Worm (Caenorhabditis elegans) whole organism, L3 larva: Measurements from ENCODE around the gene div-1.

Experiments
- ZK546.5 ChIP-seq: sonication (generic microtip); optimal IDR thresholded peaks from 2 replicates; lab custom pipeline; 2017; ENCODE audit warnings: missing biosample characterization, missing genetic modification characterization
- ama-1 ChIP-seq: fragments of 150-350 bp; optimal IDR thresholded peaks from 2 replicates; lab custom pipeline; 2018
- ceh-16 ChIP-seq: sonication (generic microtip); optimal IDR thresholded peaks from 2 replicates; lab custom pipeline; 2017; ENCODE audit warnings: missing biosample characterization, missing genetic modification characterization
- ceh-28 ChIP-seq: fragments of 150-350 bp; optimal IDR thresholded peaks from 2 replicates; lab custom pipeline; 2014; ENCODE audit warnings: missing biosample characterization, missing genetic modification reagents, missing genetic modification characterization
- ceh-82 ChIP-seq: fragments of 150-350 bp; optimal IDR thresholded peaks from 2 replicates; lab custom pipeline; 2014; ENCODE audit warnings: missing biosample characterization, missing genetic modification characterization
- ceh-9 ChIP-seq: sonication (generic microtip); optimal IDR thresholded peaks from 2 replicates; lab custom pipeline; 2018; ENCODE audit warnings: missing biosample characterization, missing genetic modification characterization
- daf-12 ChIP-seq: fragments of 150-350 bp; optimal IDR thresholded peaks from 2 replicates; lab custom pipeline; 2014; ENCODE audit warnings: missing biosample characterization, missing genetic modification reagents, missing genetic modification characterization
- egl-27 ChIP-seq: sonication (generic microtip); optimal IDR thresholded peaks from 4 replicates; lab custom pipeline; 2017; ENCODE audit warnings: missing biosample characterization, missing genetic modification reagents, missing genetic modification characterization
- egl-5 ChIP-seq: fragments of 150-350 bp; optimal IDR thresholded peaks from 2 replicates; lab custom pipeline; 2017; ENCODE audit warnings: missing biosample characterization, missing genetic modification reagents, missing genetic modification characterization, inconsistent platforms
- elt-1 ChIP-seq: fragments of 150-350 bp; optimal IDR thresholded peaks from 2 replicates; lab custom pipeline; 2014; ENCODE audit warnings: missing biosample characterization, missing genetic modification characterization
- elt-2 ChIP-seq: sonication (generic microtip); optimal IDR thresholded peaks from 2 replicates; lab custom pipeline; 2016; ENCODE audit warnings: missing genetic modification reagents, mild to moderate bottlenecking, missing genetic modification characterization, missing compliant biosample characterization
- elt-3 ChIP-seq, 3 experiments: fragments of 150-350 bp in 1 of 3; sonication (generic microtip) in 2 of 3; optimal IDR thresholded peaks; 2 replicates in 2 of 3; 4 replicates in 1 of 3; lab custom pipeline; 2014 to 2017; ENCODE audit warnings: missing biosample characterization in 3 of 3, missing genetic modification characterization in 3 of 3
- eor-1 ChIP-seq, 2 experiments: fragments of 150-350 bp; optimal IDR thresholded peaks; 2 replicates each; lab custom pipeline; 2014 to 2018; ENCODE audit warnings: missing biosample characterization in 2 of 2, missing genetic modification characterization in 2 of 2
- fkh-10 ChIP-seq: sonication (generic microtip); optimal IDR thresholded peaks from 2 replicates; lab custom pipeline; 2017; ENCODE audit warnings: missing biosample characterization, missing genetic modification reagents, missing genetic modification characterization
- fkh-2 ChIP-seq: fragments of 150-350 bp; optimal IDR thresholded peaks from 2 replicates; lab custom pipeline; 2014; ENCODE audit warnings: missing biosample characterization, missing genetic modification reagents, missing genetic modification characterization
- hmg-11 ChIP-seq: sonication (generic microtip); optimal IDR thresholded peaks from 2 replicates; lab custom pipeline; 2016; ENCODE audit warnings: missing genetic modification characterization, missing compliant biosample characterization
- jun-1 ChIP-seq: fragments of 150-350 bp; optimal IDR thresholded peaks from 2 replicates; lab custom pipeline; 2014; ENCODE audit warnings: missing biosample characterization, missing genetic modification reagents, missing genetic modification characterization
- lin-15B ChIP-seq: fragments of 150-350 bp; optimal IDR thresholded peaks from 2 replicates; lab custom pipeline; 2014; ENCODE audit warnings: missing biosample characterization, missing genetic modification characterization
- lin-39 ChIP-seq: fragments of 150-350 bp; optimal IDR thresholded peaks from 2 replicates; lab custom pipeline; 2018; ENCODE audit warnings: missing biosample characterization, missing genetic modification reagents, missing genetic modification characterization
- lsy-12 ChIP-seq: sonication (generic microtip); optimal IDR thresholded peaks from 2 replicates; lab custom pipeline; 2016; ENCODE audit warnings: mild to moderate bottlenecking, missing genetic modification characterization, missing compliant biosample characterization
- mdl-1 ChIP-seq: fragments of 150-350 bp; optimal IDR thresholded peaks from 2 replicates; lab custom pipeline; 2014; ENCODE audit warnings: missing biosample characterization, missing genetic modification characterization
- mml-1 ChIP-seq: fragments of 150-350 bp; sonication (generic microtip); optimal IDR thresholded peaks from 3 replicates; lab custom pipeline; 2014; ENCODE audit warnings: missing biosample characterization, missing genetic modification characterization
- nfya-1 ChIP-seq: sonication (generic microtip); optimal IDR thresholded peaks from 2 replicates; lab custom pipeline; 2017; ENCODE audit warnings: missing genetic modification characterization, mild to moderate bottlenecking, missing compliant biosample characterization, antibody characterized with exemption, moderate library complexity; ENCODE audit not compliant: insufficient read depth
- nhr-11 ChIP-seq: fragments of 150-350 bp; optimal IDR thresholded peaks from 2 replicates; lab custom pipeline; 2014; ENCODE audit warnings: missing biosample characterization, missing genetic modification characterization
- nhr-23 ChIP-seq: fragments of 150-350 bp; optimal IDR thresholded peaks from 2 replicates; lab custom pipeline; 2014; ENCODE audit warnings: missing biosample characterization, missing genetic modification reagents, missing genetic modification characterization
- nhr-237 ChIP-seq: fragments of 150-350 bp; optimal IDR thresholded peaks from 2 replicates; lab custom pipeline; 2014; ENCODE audit warnings: missing biosample characterization, missing genetic modification characterization
- nhr-25 ChIP-seq: sonication (generic microtip); optimal IDR thresholded peaks from 2 replicates; lab custom pipeline; 2017; ENCODE audit warnings: missing biosample characterization, missing genetic modification characterization
- nhr-28 ChIP-seq: fragments of 150-350 bp; optimal IDR thresholded peaks from 2 replicates; lab custom pipeline; 2014; ENCODE audit warnings: missing biosample characterization, missing genetic modification characterization
- nhr-43 ChIP-seq: sonication (generic microtip); optimal IDR thresholded peaks from 2 replicates; lab custom pipeline; 2016; ENCODE audit warnings: mild to moderate bottlenecking, missing genetic modification characterization, missing compliant biosample characterization; ENCODE audit not compliant: poor library complexity, severe bottlenecking
- nhr-76 ChIP-seq: fragments of 150-350 bp; sonication (generic microtip); optimal IDR thresholded peaks from 5 replicates; lab custom pipeline; 2014; ENCODE audit warnings: missing biosample characterization, missing genetic modification characterization
- nhr-77 ChIP-seq: fragments of 150-350 bp; optimal IDR thresholded peaks from 2 replicates; lab custom pipeline; 2014; ENCODE audit warnings: missing biosample characterization, missing genetic modification characterization
- sea-2 ChIP-seq: fragments of 150-350 bp; sonication (generic microtip); optimal IDR thresholded peaks from 4 replicates; lab custom pipeline; 2014; ENCODE audit warnings: missing biosample characterization, missing genetic modification reagents, missing genetic modification characterization
- skn-1 ChIP-seq: fragments of 150-350 bp; optimal IDR thresholded peaks from 2 replicates; lab custom pipeline; 2014; ENCODE audit warnings: missing biosample characterization, missing genetic modification characterization
- snpc-4 ChIP-seq: fragments of 150-350 bp; optimal IDR thresholded peaks from 2 replicates; lab custom pipeline; 2014; ENCODE audit warnings: missing biosample characterization, missing genetic modification characterization
- tbx-2 ChIP-seq: sonication (generic microtip); optimal IDR thresholded peaks from 2 replicates; lab custom pipeline; 2016; ENCODE audit warnings: mild to moderate bottlenecking, missing genetic modification characterization, missing compliant biosample characterization
- unc-39 ChIP-seq: sonication (generic microtip); optimal IDR thresholded peaks from 4 replicates; lab custom pipeline; 2017; ENCODE audit warnings: missing biosample characterization, missing genetic modification characterization
- unc-62 ChIP-seq: fragments of 150-350 bp; sonication (generic microtip); optimal IDR thresholded peaks from 4 replicates; lab custom pipeline; 2014; ENCODE audit warnings: missing biosample characterization, missing genetic modification reagents, missing genetic modification characterization
- zag-1 ChIP-seq: fragments of 150-350 bp; optimal IDR thresholded peaks from 2 replicates; lab custom pipeline; 2014; ENCODE audit warnings: missing biosample characterization, missing genetic modification characterization
- ztf-4 ChIP-seq: fragments of 150-350 bp; optimal IDR thresholded peaks from 2 replicates; lab custom pipeline; 2014; ENCODE audit warnings: missing biosample characterization, missing genetic modification characterization

div-1 gene

DNA sequence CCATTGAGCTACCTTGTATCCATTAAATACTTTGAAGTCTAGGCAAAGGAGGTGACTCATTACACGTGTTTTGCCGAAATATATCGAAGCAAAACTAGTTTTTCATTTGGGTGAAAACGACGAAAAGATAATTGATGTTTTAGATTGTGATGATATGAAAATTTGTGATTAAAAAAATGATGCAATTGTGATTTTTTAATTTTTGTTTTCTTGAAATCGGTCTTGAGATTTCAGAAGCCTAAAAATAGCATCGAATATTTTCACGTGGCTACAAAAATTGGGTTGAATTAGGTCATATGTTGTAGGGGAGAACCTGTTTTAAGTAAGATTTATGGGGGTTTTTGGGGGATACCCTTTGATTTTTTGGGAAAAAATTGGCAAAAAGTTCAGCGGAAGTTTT is 42.2 kb upstream of the div-1 start:
- TF ChIP-seq nhr-23 (tag; lab: Kevin White, UChicago) (peak; percentile 47), ZK546.5 (no peak), jun-1 (no peak), eor-1 (tag; optimal IDR thresholded peaks at IDR 0.05; lab: Kevin White, UChicago) (no peak), nhr-76 (tag; lab: Kevin White, UChicago) (no peak), nhr-43 (tag; lab: Kevin White, UChicago) (peak; percentile 63)

DNA sequence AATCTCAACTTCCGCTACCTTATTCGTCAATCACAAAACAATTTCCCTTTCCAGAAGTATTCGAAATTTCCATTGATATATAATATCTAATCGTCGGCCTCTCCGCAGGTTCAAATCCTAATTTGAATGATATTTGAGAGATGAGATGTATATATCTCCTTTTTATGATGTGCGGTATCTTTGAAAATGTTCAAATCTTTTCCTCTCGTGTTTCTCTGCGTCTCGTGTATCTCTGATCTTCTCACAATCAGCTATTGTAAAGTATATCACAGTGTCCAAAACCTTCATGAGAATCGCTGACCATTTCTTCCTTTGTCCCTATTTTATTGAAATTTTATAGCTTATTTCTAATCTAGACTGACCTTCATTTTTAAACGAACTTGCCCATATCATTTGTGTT is 41.4 kb upstream of the div-1 start:
- TF ChIP-seq nhr-43 (tag; lab: Kevin White, UChicago): peak; percentile 24
- no peak for TF ChIP-seq snpc-4 (tag; lab: Kevin White, UChicago)

DNA sequence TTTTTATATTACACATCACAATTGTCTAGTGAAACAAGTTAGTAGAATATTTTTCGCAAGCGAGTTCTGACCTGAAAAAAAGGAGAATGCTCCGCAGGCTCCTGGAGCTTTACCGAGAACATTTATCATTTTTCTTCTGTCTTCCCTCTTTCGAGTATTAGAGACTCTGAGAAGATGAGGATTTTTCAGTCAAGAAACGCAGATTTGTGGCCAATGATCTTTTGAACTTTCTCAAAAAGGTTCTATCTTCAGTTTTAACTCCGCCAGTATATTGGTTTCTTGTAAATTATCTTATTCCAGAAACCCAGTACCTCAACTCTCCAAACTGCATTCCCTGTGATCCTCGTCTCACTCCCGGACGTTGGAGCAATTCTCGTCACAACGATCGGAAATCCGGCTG is 37.3 kb upstream of the div-1 start, which contains the start of gene K10G9.2:
Gene K10G9.2, plus strand, starts transcription at position 301 of the 400 bp plus-strand sequence.
- TF ChIP-seq fkh-10 (GFP tag; lab: Kevin White, UChicago) (no peak), zag-1 (tag; lab: Kevin White, UChicago) (no peak), nhr-28 (tag; lab: Kevin White, UChicago) (no peak)

ce11 chrIII:10284214-10284613 is 35.9 kb upstream of the div-1 start:
- TF ChIP-seq daf-12 (no peak), unc-62 (GFP tag; lab: Kevin White, UChicago) (no peak), tbx-2 (tag; lab: Kevin White, UChicago) (peak; percentile 8), nhr-25 (tag; lab: Kevin White, UChicago) (no peak), egl-27 (tag; lab: Kevin White, UChicago) (no peak), ceh-28 (peak; percentile 31), elt-1 (tag; lab: Kevin White, UChicago) (peak; percentile 13), hmg-11 (tag; lab: Kevin White, UChicago) (peak; percentile 73), mdl-1 (tag; lab: Kevin White, UChicago) (peak; percentile 12), ceh-9 (tag; lab: Kevin White, UChicago) (no peak), fkh-10 (GFP tag; lab: Kevin White, UChicago) (peak; percentile 87), nfya-1 (tag; lab: Kevin White, UChicago) (peak; percentile 74), nhr-28 (tag; lab: Kevin White, UChicago) (no peak), sea-2 (GFP tag; lab: Kevin White, UChicago) (peak; percentile 8), skn-1 (tag; lab: Kevin White, UChicago) (no peak), lin-15B (tag; lab: Kevin White, UChicago) (peak; percentile 52), snpc-4 (tag; lab: Kevin White, UChicago) (peak; percentile 11), mml-1 (tag; lab: Kevin White, UChicago) (no peak), lin-39 (peak; percentile 94)

ce11 chrIII:10278826-10279225 is 30.5 kb upstream of the div-1 start, which contains the start of gene pad-2:
Gene pad-2, plus strand, starts transcription at chrIII:10279126.
- no peak for TF ChIP-seq lsy-12 (tag; lab: Kevin White, UChicago)
- TF ChIP-seq nhr-11 (tag; lab: Kevin White, UChicago): no peak
- TF ChIP-seq ZK546.5: no peak
- no peak for TF ChIP-seq mdl-1 (tag; lab: Kevin White, UChicago)
- TF ChIP-seq sea-2 (GFP tag; lab: Kevin White, UChicago): no peak

- no peak for TF ChIP-seq ceh-9 (tag; lab: Kevin White, UChicago)
- TF ChIP-seq egl-5 (tag; lab: Kevin White, UChicago): no peak
- TF ChIP-seq, all 47 proteins: peak for 0
Measured at ce11 chrIII:10271807-10272206, 23.4 kb upstream of the div-1 start.

DNA sequence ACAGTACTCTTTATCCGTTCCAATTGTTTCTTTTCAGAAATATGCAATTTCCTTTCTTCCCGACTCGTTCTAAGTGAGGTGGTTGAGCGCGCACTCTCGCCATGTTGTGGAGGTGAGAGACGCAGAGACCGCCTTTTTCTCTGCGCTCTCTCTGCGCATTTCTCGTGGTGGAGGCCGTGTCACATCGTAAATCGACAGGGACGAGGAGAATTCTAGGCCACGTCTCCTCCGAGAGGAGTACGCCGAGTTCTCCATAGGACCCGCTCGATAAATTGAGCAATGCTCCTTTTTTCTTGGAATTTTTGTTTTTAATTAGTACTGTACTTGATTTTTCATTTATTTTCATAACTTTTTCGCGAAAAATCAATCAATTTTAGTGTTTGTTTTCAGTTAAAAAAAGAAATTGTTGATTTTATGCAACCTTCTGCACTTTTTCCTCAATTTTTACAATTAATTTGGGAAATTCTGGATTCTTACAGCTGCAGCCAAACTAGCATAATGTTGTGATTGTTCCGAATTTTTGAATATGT is 22.5 kb upstream of the div-1 start, which contains the start of gene cnk-1:
Gene cnk-1, plus strand, starts transcription at position 480 of the 530 bp plus-strand sequence.
- TF ChIP-seq ama-1 (no peak), nhr-237 (tag; lab: Kevin White, UChicago) (no peak), lin-39 (peak; percentile 64), elt-3 (tag; optimal IDR thresholded peaks at IDR 0.05; lab: Kevin White, UChicago) (no peak), nhr-11 (tag; lab: Kevin White, UChicago) (no peak), unc-39 (tag; lab: Kevin White, UChicago) (no peak), elt-2 (tag; lab: Kevin White, UChicago) (peak; percentile 38), lin-15B (tag; lab: Kevin White, UChicago) (peak; percentile 91), egl-5 (tag; lab: Kevin White, UChicago) (no peak), ceh-82 (no peak), ztf-4 (tag; lab: Kevin White, UChicago) (no peak), nhr-28 (tag; lab: Kevin White, UChicago) (no peak), fkh-2 (no peak), nhr-77 (tag; lab: Kevin White, UChicago) (no peak), jun-1 (no peak), mml-1 (tag; lab: Kevin White, UChicago) (no peak), ceh-16 (no peak), daf-12 (no peak), eor-1 (tag; optimal IDR thresholded peaks at IDR 0.05; lab: Kevin White, UChicago) (no peak), snpc-4 (tag; lab: Kevin White, UChicago) (no peak), nfya-1 (tag; lab: Kevin White, UChicago) (peak; percentile 60)
